Fruit fly (Drosophila melanogaster): ENCODE results near the gene CG31642.

- TF ChIP-seq Snoo (tag; optimal IDR thresholded peaks at IDR 0.05) (no peak), CG32121 (GFP tag; IDR thresholded peaks at IDR 0.05) (no peak), CG15710 (tag; optimal IDR thresholded peaks at IDR 0.05) (no peak), CG10348 (GFP tag; IDR thresholded peaks at IDR 0.05) (no peak), rn (GFP tag; IDR thresholded peaks at IDR 0.05) (no peak), CG14655 (GFP tag; optimal IDR thresholded peaks at IDR 0.05) (no peak), CG13204 (GFP tag; optimal IDR thresholded peaks at IDR 0.05) (no peak), EcR (GFP tag; optimal IDR thresholded peaks at IDR 0.05) (no peak), Pif1A (GFP tag; optimal IDR thresholded peaks at IDR 0.05) (no peak), CG8301 (tag; optimal IDR thresholded peaks at IDR 0.05) (no peak), gl (tag; optimal IDR thresholded peaks at IDR 0.05) (no peak), fd96Ca (GFP tag; IDR thresholded peaks at IDR 0.05) (0 out of 3 replicates have a peak, but pooled peaks have one; percentile 23)
Measured at dm6 chr2L:6080329-6080728, 38.0 kb upstream of the CG31642 start.
